Worm (Caenorhabditis elegans): ENCODE measurements around the gene lin-5.

DNA sequence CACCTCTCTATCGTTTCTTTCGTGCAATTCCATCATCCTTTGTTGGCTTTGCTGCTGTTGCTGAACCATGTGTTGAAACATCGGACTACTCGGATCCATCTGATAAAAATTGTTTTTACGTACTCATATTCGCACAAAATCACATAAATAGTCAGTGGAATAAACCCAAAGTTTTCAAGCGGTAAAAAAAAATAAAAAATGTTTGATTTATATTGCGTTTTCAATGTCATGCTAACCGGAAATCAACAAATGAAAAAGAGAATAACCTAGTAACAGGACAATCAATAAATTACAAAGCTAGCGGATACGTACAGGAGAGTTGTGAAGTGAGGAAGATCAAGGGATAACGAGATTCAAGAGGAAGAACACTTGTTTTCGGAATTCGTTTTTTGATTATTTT is 5.4 kb upstream of the lin-5 start, which contains the start of gene mdt-10:
- TF ChIP-seq pha-4 (tag; optimal IDR thresholded peaks at IDR 0.05) (no peak), snpc-4 (GFP tag; optimal IDR thresholded peaks at IDR 0.05) (no peak), snpc-4 (tag; optimal IDR thresholded peaks at IDR 0.05) (no peak), Y95B8A.8 (GFP tag; IDR thresholded peaks at IDR 0.05) (no peak), dpl-1 (GFP tag; optimal IDR thresholded peaks at IDR 0.05) (no peak), dox-1 (GFP tag; IDR thresholded peaks at IDR 0.05) (no peak), ama-1 (optimal IDR thresholded peaks at IDR 0.05) (no peak), ama-1 (GFP tag; optimal IDR thresholded peaks at IDR 0.05) (no peak)
